Worm (Caenorhabditis elegans) whole organism, L1 larva: ENCODE data around the gene abu-2.

Source experiments
- C04F5.9 ChIP-seq: sonication (generic microtip); optimal IDR thresholded peaks from 2 replicates; lab custom pipeline; 2016; ENCODE audit warnings: missing genetic modification characterization, missing compliant biosample characterization
- C34B4.2 ChIP-seq: sonication (generic microtip); optimal IDR thresholded peaks from 2 replicates; lab custom pipeline; 2017; ENCODE audit warnings: mild to moderate bottlenecking, missing genetic modification characterization, missing compliant biosample characterization
- F16B12.6 ChIP-seq: fragments of 150-350 bp; optimal IDR thresholded peaks from 2 replicates; lab custom pipeline; 2014; ENCODE audit warnings: missing biosample characterization, missing genetic modification characterization
- Y116A8C.19 ChIP-seq: sonication (generic microtip); optimal IDR thresholded peaks from 2 replicates; lab custom pipeline; 2016; ENCODE audit warnings: missing compliant biosample characterization, missing genetic modification characterization, borderline replicate concordance
- aha-1 ChIP-seq: fragments of 150-350 bp; optimal IDR thresholded peaks from 2 replicates; lab custom pipeline; 2014; ENCODE audit warnings: missing biosample characterization, missing genetic modification characterization
- alr-1 ChIP-seq: fragments of 200-800 bp; sonication (Bioruptor generic); optimal IDR thresholded peaks from 2 replicates; lab custom pipeline; 2018; ENCODE audit warnings: borderline replicate concordance, mild to moderate bottlenecking, missing genetic modification characterization, missing compliant biosample characterization
- ama-1 ChIP-seq: fragments of 150-350 bp; optimal IDR thresholded peaks from 2 replicates; lab custom pipeline; 2014
- blmp-1 ChIP-seq: fragments of 150-350 bp; optimal IDR thresholded peaks from 2 replicates; lab custom pipeline; 2014; ENCODE audit warnings: missing biosample characterization, missing genetic modification characterization
- ceh-88 ChIP-seq: fragments of 200-800 bp; sonication (Bioruptor generic); IDR thresholded peaks from 2 replicates; pipeline ENCODE4 v1.3.6; 2022; ENCODE audit warnings: missing genetic modification characterization, missing compliant biosample characterization
- ces-1 ChIP-seq: fragments of 150-350 bp; optimal IDR thresholded peaks from 2 replicates; lab custom pipeline; 2014; ENCODE audit warnings: missing biosample characterization, missing genetic modification reagents, missing genetic modification characterization
- efl-1 ChIP-seq, 4 experiments: fragments of 150-350 bp; optimal IDR thresholded peaks in 3 of 4; peaks in 1 of 4; 1 replicate in 1 of 4; 2 replicates in 3 of 4; lab custom pipeline; 2014; ENCODE audit warnings: missing biosample characterization in 2 of 4, missing genetic modification characterization in 2 of 4, missing genetic modification reagents in 2 of 4
- egl-27 ChIP-seq, 2 experiments: fragments of 150-350 bp in 1 of 2; sonication (generic microtip); optimal IDR thresholded peaks; 3 replicates each; lab custom pipeline; 2017 to 2018; ENCODE audit warnings: missing biosample characterization in 2 of 2, missing genetic modification characterization in 2 of 2, missing genetic modification reagents in 2 of 2
- elt-2 ChIP-seq: sonication (generic microtip); optimal IDR thresholded peaks from 2 replicates; lab custom pipeline; 2016; ENCODE audit warnings: missing genetic modification characterization, mild to moderate bottlenecking, inconsistent platforms, missing compliant biosample characterization, missing genetic modification reagents
- elt-3 ChIP-seq, 6 experiments: fragments of 150-350 bp in 1 of 6; sonication (generic microtip); optimal IDR thresholded peaks; 2 replicates each; lab custom pipeline; 2017 to 2018; ENCODE audit warnings: missing biosample characterization in 6 of 6, missing genetic modification characterization in 6 of 6, inconsistent platforms in 1 of 6
- ets-5 ChIP-seq: fragments of 200-800 bp; sonication (Bioruptor generic); IDR thresholded peaks from 2 replicates; pipeline ENCODE4 v1.3.6; 2022; ENCODE audit warnings: missing genetic modification characterization, missing compliant biosample characterization
- fkh-10 ChIP-seq: sonication (generic microtip); optimal IDR thresholded peaks from 2 replicates; lab custom pipeline; 2017; ENCODE audit warnings: missing biosample characterization, missing genetic modification reagents, missing genetic modification characterization
- fkh-8 ChIP-seq: sonication (generic microtip); optimal IDR thresholded peaks from 2 replicates; lab custom pipeline; 2016; ENCODE audit warnings: mild to moderate bottlenecking, missing genetic modification characterization, missing compliant biosample characterization
- fos-1 ChIP-seq: fragments of 150-350 bp; optimal IDR thresholded peaks from 2 replicates; lab custom pipeline; 2014; ENCODE audit warnings: missing biosample characterization, missing genetic modification characterization
- hlh-17 ChIP-seq: fragments of 200-800 bp; sonication (Bioruptor generic); optimal IDR thresholded peaks from 2 replicates; lab custom pipeline; 2018; ENCODE audit warnings: missing genetic modification characterization, mild to moderate bottlenecking, missing compliant biosample characterization, moderate library complexity, borderline replicate concordance
- lin-13 ChIP-seq: fragments of 150-350 bp; optimal IDR thresholded peaks from 2 replicates; lab custom pipeline; 2014; ENCODE audit warnings: missing biosample characterization, missing genetic modification reagents, missing genetic modification characterization
- lin-14 ChIP-seq: fragments of 200-800 bp; sonication (Bioruptor generic); optimal IDR thresholded peaks from 2 replicates; lab custom pipeline; 2018; ENCODE audit warnings: mild to moderate bottlenecking, missing genetic modification characterization, moderate library complexity, missing compliant biosample characterization
- lin-35 ChIP-seq, 2 experiments: fragments of 150-350 bp; optimal IDR thresholded peaks; 2 replicates each; lab custom pipeline; 2014; ENCODE audit warnings: missing biosample characterization in 2 of 2, missing genetic modification characterization in 2 of 2, missing genetic modification reagents in 2 of 2
- lin-39 ChIP-seq: fragments of 150-350 bp; optimal IDR thresholded peaks from 2 replicates; lab custom pipeline; 2014; ENCODE audit warnings: missing biosample characterization, missing genetic modification reagents, missing genetic modification characterization
- mdl-1 ChIP-seq, 2 experiments: fragments of 150-350 bp; optimal IDR thresholded peaks; 2 replicates each; lab custom pipeline; 2014 to 2017; ENCODE audit warnings: missing biosample characterization in 2 of 2, missing genetic modification characterization in 2 of 2, inconsistent platforms in 1 of 2
- mef-2 ChIP-seq: fragments of 150-350 bp; optimal IDR thresholded peaks from 2 replicates; lab custom pipeline; 2014; ENCODE audit warnings: missing biosample characterization, missing genetic modification characterization
- mep-1 ChIP-seq: fragments of 150-350 bp; optimal IDR thresholded peaks from 2 replicates; lab custom pipeline; 2014; ENCODE audit warnings: missing biosample characterization, missing genetic modification characterization
- nhr-19 ChIP-seq: fragments of 200-800 bp; sonication (Bioruptor generic); conservative IDR thresholded peaks from 2 replicates; pipeline ENCODE4 v1.3.6; 2022; ENCODE audit warnings: missing genetic modification characterization, missing compliant biosample characterization
- nhr-20 ChIP-seq: sonication (generic microtip); optimal IDR thresholded peaks from 2 replicates; lab custom pipeline; 2016; ENCODE audit warnings: mild to moderate bottlenecking, missing genetic modification characterization, missing compliant biosample characterization
- nhr-76 ChIP-seq: sonication (generic microtip); optimal IDR thresholded peaks from 2 replicates; lab custom pipeline; 2017; ENCODE audit warnings: missing biosample characterization, missing genetic modification characterization
- nhr-77 ChIP-seq: fragments of 150-350 bp; optimal IDR thresholded peaks from 2 replicates; lab custom pipeline; 2014; ENCODE audit warnings: missing biosample characterization, missing genetic modification characterization
- nhr-84 ChIP-seq: sonication (generic microtip); optimal IDR thresholded peaks from 2 replicates; lab custom pipeline; 2017; ENCODE audit warnings: missing biosample characterization, missing genetic modification characterization
- pax-3 ChIP-seq: fragments of 200-800 bp; sonication (Bioruptor generic); optimal IDR thresholded peaks from 2 replicates; lab custom pipeline; 2018; ENCODE audit warnings: mild to moderate bottlenecking, missing genetic modification characterization, moderate library complexity, missing compliant biosample characterization
- sox-4 ChIP-seq: sonication (generic microtip); optimal IDR thresholded peaks from 2 replicates; lab custom pipeline; 2016; ENCODE audit warnings: missing genetic modification characterization, missing compliant biosample characterization
- sptf-1 ChIP-seq: fragments of 150-350 bp; optimal IDR thresholded peaks from 2 replicates; lab custom pipeline; 2014; ENCODE audit warnings: missing biosample characterization, missing genetic modification characterization
- sup-37 ChIP-seq: fragments of 200-800 bp; sonication (Bioruptor generic); optimal IDR thresholded peaks from 2 replicates; lab custom pipeline; 2018; ENCODE audit warnings: mild to moderate bottlenecking, missing genetic modification characterization, missing compliant biosample characterization
- tlp-1 ChIP-seq: fragments of 150-350 bp; optimal IDR thresholded peaks from 2 replicates; lab custom pipeline; 2014; ENCODE audit warnings: missing biosample characterization, missing genetic modification characterization
- unc-30 ChIP-seq: sonication (generic microtip); optimal IDR thresholded peaks from 2 replicates; lab custom pipeline; 2017; ENCODE audit warnings: missing biosample characterization, missing genetic modification characterization
- unc-86 ChIP-seq: sonication (generic microtip); optimal IDR thresholded peaks from 2 replicates; lab custom pipeline; 2016; ENCODE audit warnings: missing genetic modification characterization, missing compliant biosample characterization
- vab-15 ChIP-seq: sonication (generic microtip); optimal IDR thresholded peaks from 2 replicates; lab custom pipeline; 2017; ENCODE audit warnings: missing genotype, mild to moderate bottlenecking, missing genetic modification characterization, missing compliant biosample characterization
- xbp-1 ChIP-seq: sonication (generic microtip); optimal IDR thresholded peaks from 2 replicates; lab custom pipeline; 2016; ENCODE audit warnings: missing genetic modification characterization, missing compliant biosample characterization
- zag-1 ChIP-seq: fragments of 150-350 bp; optimal IDR thresholded peaks from 2 replicates; lab custom pipeline; 2014; ENCODE audit warnings: missing biosample characterization, missing genetic modification characterization
- zip-4 ChIP-seq: fragments of 200-800 bp; sonication (Bioruptor generic); optimal IDR thresholded peaks from 2 replicates; lab custom pipeline; 2018; ENCODE audit warnings: mild to moderate bottlenecking, missing genetic modification characterization, moderate library complexity, missing compliant biosample characterization
- ztf-11 ChIP-seq, 2 experiments: sonication (generic microtip); optimal IDR thresholded peaks; 2 replicates each; lab custom pipeline; 2016 to 2017; ENCODE audit warnings: missing genetic modification characterization in 2 of 2, missing biosample characterization in 1 of 2, missing compliant biosample characterization in 1 of 2
- ztf-4 ChIP-seq: fragments of 150-350 bp; optimal IDR thresholded peaks from 2 replicates; lab custom pipeline; 2014; ENCODE audit warnings: missing biosample characterization, missing genetic modification characterization

Gene abu-2

DNA sequence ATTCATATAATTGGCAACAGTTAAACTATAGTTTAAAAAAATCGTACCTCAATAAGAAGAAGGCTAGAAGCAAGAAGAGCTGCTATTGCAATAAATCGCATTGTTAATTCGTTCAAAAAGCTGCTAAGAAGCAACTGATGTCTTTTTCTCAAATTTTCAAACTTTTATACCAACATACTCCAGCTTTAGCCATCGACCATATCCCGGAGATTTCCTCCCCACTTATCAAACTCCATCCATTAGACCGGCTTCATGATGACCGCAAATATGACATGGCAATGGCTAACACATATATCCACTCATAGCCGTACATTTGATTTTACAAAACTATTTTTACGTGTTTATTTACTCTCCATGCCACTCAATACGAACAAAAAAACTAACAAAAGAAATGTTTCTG is at the start of gene abu-2:
Gene abu-2, minus strand, starts transcription at position 101 of the 400 bp plus-strand sequence.
- TF ChIP-seq aha-1 (tag; lab: Kevin White, UChicago) (no peak), pax-3 (tag; lab: Kevin White, UChicago) (no peak), zag-1 (no peak), ama-1 (no peak)

DNA sequence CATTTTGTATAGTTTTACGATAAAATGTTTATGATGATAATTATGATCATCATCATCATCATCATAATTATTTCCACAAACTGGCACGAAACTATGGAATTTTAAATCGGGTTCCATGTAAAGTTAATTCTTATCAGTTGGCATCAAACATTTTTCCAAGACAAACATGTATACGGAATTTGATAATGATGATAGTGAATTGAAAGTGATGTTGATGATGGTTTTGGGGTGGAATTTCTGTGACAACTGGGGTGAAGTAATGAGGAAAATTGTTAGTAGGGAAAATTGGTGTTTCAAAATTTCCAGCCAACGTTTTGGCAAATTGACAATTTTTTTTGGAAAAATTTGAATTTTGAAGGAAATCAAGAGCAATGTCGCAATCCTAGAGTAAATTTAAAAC is 49.3 kb upstream of the abu-2 start:
- TF ChIP-seq blmp-1 (tag; lab: Kevin White, UChicago): peak; percentile 51
- TF ChIP-seq lin-35 (GFP tag; optimal IDR thresholded peaks at IDR 0.05; lab: Kevin White, UChicago): no peak
- TF ChIP-seq, all 84 proteins: peak for 1

DNA sequence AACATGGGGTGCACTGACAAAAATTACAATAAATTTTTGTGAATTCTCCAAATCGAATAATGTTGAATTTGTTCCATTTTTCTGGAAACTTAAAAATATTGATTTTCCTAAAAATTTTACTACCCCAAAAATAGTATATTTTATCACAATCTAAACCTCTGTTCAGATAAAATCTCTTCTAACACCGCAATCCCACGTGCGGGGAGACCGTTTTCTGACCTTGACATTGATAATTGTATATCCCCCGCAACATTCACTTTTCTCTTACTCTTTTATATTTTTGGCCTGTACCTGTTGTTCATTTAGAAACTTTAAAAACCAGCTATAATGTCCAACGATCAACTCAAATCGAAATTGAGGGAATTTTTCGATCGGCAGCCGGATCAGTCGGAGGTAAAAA is 48.3 kb upstream of the abu-2 start, which contains the start of gene D1005.2:
Gene D1005.2, plus strand, starts transcription at position 230 of the 400 bp plus-strand sequence.
- TF ChIP-seq blmp-1 (tag; lab: Kevin White, UChicago) (peak; percentile 93), Y116A8C.19 (tag; lab: Kevin White, UChicago) (no peak), elt-3 (tag; optimal IDR thresholded peaks at IDR 0.05; lab: Kevin White, UChicago) (peak in 3 of 6 experiments; percentile 6 to 56 (median 37)), mdl-1 (tag; optimal IDR thresholded peaks at IDR 0.05; lab: Kevin White, UChicago) (peak in 1 of 2 experiments; percentile 32), mep-1 (tag; lab: Kevin White, UChicago) (peak; percentile 6), ces-1 (no peak), lin-14 (GFP tag; lab: Kevin White, UChicago) (peak; percentile 37)

DNA sequence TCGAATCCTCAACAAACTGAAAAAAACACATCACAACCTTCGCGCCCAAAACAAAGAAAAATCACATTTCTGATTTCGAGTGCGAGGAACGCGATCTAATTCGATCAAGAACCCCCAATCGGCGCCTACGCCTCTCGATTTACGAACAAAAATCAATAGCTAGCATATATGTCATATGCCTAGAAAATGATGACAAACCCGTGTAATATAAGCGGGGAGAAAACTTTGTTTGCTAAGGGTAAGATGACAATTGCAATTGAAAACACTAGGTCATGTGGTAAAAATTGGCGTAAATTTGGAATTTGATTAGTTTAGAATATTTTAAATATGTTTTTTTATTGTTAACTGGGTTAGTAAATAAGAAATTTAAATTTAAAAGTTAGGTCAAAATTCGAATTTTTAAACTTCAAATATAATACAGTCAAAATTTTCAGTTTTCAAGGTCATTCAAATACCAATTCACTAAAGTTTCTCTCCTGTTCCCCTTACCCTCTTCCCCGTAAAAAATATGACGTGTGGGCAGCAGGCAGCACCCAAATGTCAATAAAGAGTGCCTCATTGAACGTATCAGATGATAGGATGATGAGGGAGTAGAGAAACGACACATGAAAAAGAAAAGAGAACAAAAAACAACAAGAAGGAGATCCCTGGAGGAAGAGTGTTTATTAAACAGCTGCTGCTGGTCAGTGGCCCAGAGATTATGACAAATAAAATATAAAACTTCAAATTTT is 46.1 kb upstream of the abu-2 start:
- TF ChIP-seq sox-4 (tag; lab: Kevin White, UChicago) (no peak), alr-1 (tag; lab: Kevin White, UChicago) (no peak), mdl-1 (tag; optimal IDR thresholded peaks at IDR 0.05; lab: Kevin White, UChicago) (peak in 1 of 2 experiments; percentile 74), sptf-1 (tag; lab: Kevin White, UChicago) (no peak), ceh-88 (GFP tag; lab: Robert Waterston, UW) (no peak), ama-1 (no peak), pax-3 (tag; lab: Kevin White, UChicago) (no peak), efl-1 (optimal IDR thresholded peaks at IDR 0.05; lab: Kevin White, UChicago) (peak in 1 of 2 experiments; percentile 2), efl-1 (GFP tag; optimal IDR thresholded peaks at IDR 0.05 in 1 of 2; lab: Kevin White, UChicago) (no peak), nhr-19 (GFP tag; lab: Robert Waterston, UW) (peak; percentile 48; the same call in 1 of the 2 replicates), elt-2 (no peak), unc-30 (tag; lab: Kevin White, UChicago) (no peak), F16B12.6 (tag; lab: Kevin White, UChicago) (no peak), egl-27 (tag; optimal IDR thresholded peaks at IDR 0.05; lab: Kevin White, UChicago) (no peak), ztf-4 (peak; percentile 52), aha-1 (tag; lab: Kevin White, UChicago) (no peak), tlp-1 (tag; lab: Kevin White, UChicago) (no peak), ztf-11 (tag; optimal IDR thresholded peaks at IDR 0.05; lab: Kevin White, UChicago) (no peak), zag-1 (no peak), mef-2 (tag; lab: Kevin White, UChicago) (no peak), C04F5.9 (tag; lab: Kevin White, UChicago) (no peak), lin-39 (tag; lab: Kevin White, UChicago) (no peak), fkh-8 (no peak), fos-1 (peak; percentile 14), zip-4 (no peak), nhr-20 (tag; lab: Kevin White, UChicago) (peak; percentile 74), xbp-1 (tag; lab: Kevin White, UChicago) (peak; percentile 7), ets-5 (GFP tag; lab: Robert Waterston, UW) (no peak), C34B4.2 (no peak), vab-15 (tag; lab: Kevin White, UChicago) (no peak), unc-86 (tag; lab: Kevin White, UChicago) (no peak), elt-3 (tag; optimal IDR thresholded peaks at IDR 0.05; lab: Kevin White, UChicago) (no peak), nhr-84 (tag; lab: Kevin White, UChicago) (no peak), nhr-77 (tag; lab: Kevin White, UChicago) (peak; percentile 23), lin-13 (GFP tag; lab: Kevin White, UChicago) (no peak), hlh-17 (GFP tag; lab: Kevin White, UChicago) (no peak), nhr-76 (tag; lab: Kevin White, UChicago) (no peak), sup-37 (GFP tag; lab: Kevin White, UChicago) (no peak), fkh-10 (GFP tag; lab: Kevin White, UChicago) (no peak)
